Worm (Caenorhabditis elegans) whole organism, young adult: ENCODE results near the gene scl-7.

Experiments used
- B0035.1 ChIP-seq: sonication (generic microtip); optimal IDR thresholded peaks from 2 replicates; lab custom pipeline; 2016; ENCODE audit warnings: missing genetic modification characterization, mild to moderate bottlenecking, missing compliant biosample characterization, missing genotype, missing genetic modification reagents
- B0336.3 ChIP-seq: fragments of 200-800 bp; sonication (Bioruptor generic); IDR thresholded peaks from 2 replicates; pipeline ENCODE4 v1.3.6; 2022; ENCODE audit warnings: missing genetic modification characterization, missing compliant biosample characterization
- C17E4.6 ChIP-seq: fragments of 200-800 bp; sonication (Bioruptor generic); IDR thresholded peaks from 2 replicates; pipeline ENCODE4 v1.3.6; 2022; ENCODE audit warnings: missing genetic modification reagents, missing genetic modification characterization, missing compliant biosample characterization
- F33H1.4 ChIP-seq: fragments of 200-800 bp; sonication (Bioruptor generic); IDR thresholded peaks from 2 replicates; pipeline ENCODE4 v1.3.6; 2022; ENCODE audit warnings: missing genetic modification reagents, missing genetic modification characterization, missing compliant biosample characterization
- F39B2.1 ChIP-seq: fragments of 200-800 bp; sonication (Bioruptor generic); IDR thresholded peaks from 2 replicates; pipeline ENCODE4 v1.3.6; 2022; ENCODE audit warnings: missing genetic modification reagents, missing genetic modification characterization, missing compliant biosample characterization
- F49E8.2 ChIP-seq: sonication (generic microtip); optimal IDR thresholded peaks from 3 replicates; lab custom pipeline; 2017; ENCODE audit warnings: missing genetic modification characterization, mild to moderate bottlenecking, missing compliant biosample characterization, antibody characterized with exemption, moderate library complexity; ENCODE audit not compliant: insufficient read depth
- F52B5.7 ChIP-seq: sonication (generic microtip); optimal IDR thresholded peaks from 2 replicates; lab custom pipeline; 2016; ENCODE audit warnings: mild to moderate bottlenecking, missing genetic modification characterization, missing compliant biosample characterization
- K12H6.12 ChIP-seq: fragments of 200-800 bp; sonication (Bioruptor generic); optimal IDR thresholded peaks from 2 replicates; lab custom pipeline; 2018; ENCODE audit warnings: mild to moderate bottlenecking, missing genetic modification characterization, missing compliant biosample characterization
- T26A5.8 ChIP-seq: sonication (generic microtip); optimal IDR thresholded peaks from 2 replicates; lab custom pipeline; 2016; ENCODE audit warnings: missing genetic modification characterization, missing compliant biosample characterization
- Y79H2A.3 ChIP-seq: fragments of 200-800 bp; sonication (Bioruptor generic); conservative IDR thresholded peaks from 2 replicates; pipeline ENCODE4 v1.3.6; 2022; ENCODE audit warnings: missing genetic modification reagents, missing genetic modification characterization, missing compliant biosample characterization
- Y95B8A.8 ChIP-seq: fragments of 200-800 bp; sonication (Bioruptor generic); IDR thresholded peaks from 2 replicates; pipeline ENCODE4 v1.3.6; 2022; ENCODE audit warnings: missing genetic modification reagents, missing genetic modification characterization, missing compliant biosample characterization
- ama-1 ChIP-seq, 3 experiments: fragments of 150-350 bp in 1 of 3; sonication (generic microtip) in 2 of 3; optimal IDR thresholded peaks; 2 replicates each; lab custom pipeline; 2014 to 2018; ENCODE audit warnings: missing biosample characterization in 2 of 3, missing genetic modification characterization in 2 of 3, missing genetic modification reagents in 2 of 3
- athp-1 ChIP-seq: sonication (generic microtip); optimal IDR thresholded peaks from 2 replicates; lab custom pipeline; 2017; ENCODE audit warnings: mild to moderate bottlenecking, missing genetic modification characterization, missing compliant biosample characterization
- attf-3 ChIP-seq: fragments of 200-800 bp; sonication (Bioruptor generic); conservative IDR thresholded peaks from 2 replicates; pipeline ENCODE4 v1.3.6; 2022; ENCODE audit warnings: missing genetic modification reagents, missing genetic modification characterization, missing compliant biosample characterization
- attf-5 ChIP-seq: fragments of 200-800 bp; sonication (Bioruptor generic); optimal IDR thresholded peaks from 2 replicates; lab custom pipeline; 2018; ENCODE audit warnings: mild to moderate bottlenecking, missing genetic modification characterization, missing compliant biosample characterization
- cebp-1 ChIP-seq, 2 experiments: fragments of 200-800 bp in 1 of 2; sonication (Bioruptor generic) in 1 of 2; sonication (generic microtip) in 1 of 2; IDR thresholded peaks in 1 of 2; optimal IDR thresholded peaks in 1 of 2; 2 replicates each; pipeline versions ENCODE4 v1.3.6 to Lab custom; 2017 to 2022; ENCODE audit warnings: missing compliant biosample characterization in 2 of 2, missing genetic modification characterization in 2 of 2, mild to moderate bottlenecking in 1 of 2, missing genetic modification reagents in 1 of 2, moderate library complexity in 1 of 2
- ceh-100 ChIP-seq: fragments of 200-800 bp; sonication (Bioruptor generic); IDR thresholded peaks from 2 replicates; pipeline ENCODE4 v1.3.6; 2022; ENCODE audit warnings: missing genetic modification reagents, missing genetic modification characterization, missing compliant biosample characterization
- ceh-91 ChIP-seq: fragments of 200-800 bp; sonication (Bioruptor generic); IDR thresholded peaks from 2 replicates; pipeline ENCODE4 v1.3.6; 2022; ENCODE audit warnings: missing genetic modification reagents, missing genetic modification characterization, missing compliant biosample characterization
- dpl-1 ChIP-seq: fragments of 150-350 bp; optimal IDR thresholded peaks from 2 replicates; lab custom pipeline; 2014; ENCODE audit warnings: missing biosample characterization, missing genetic modification reagents, missing genetic modification characterization
- efl-1 ChIP-seq: fragments of 150-350 bp; optimal IDR thresholded peaks from 2 replicates; lab custom pipeline; 2014; ENCODE audit warnings: missing biosample characterization, missing genetic modification reagents, missing genetic modification characterization
- egl-44 ChIP-seq: fragments of 200-800 bp; sonication (Bioruptor generic); IDR thresholded peaks from 2 replicates; pipeline ENCODE4 v1.3.6; 2022; ENCODE audit warnings: missing genetic modification reagents, missing genetic modification characterization, missing compliant biosample characterization
- egrh-3 ChIP-seq: fragments of 200-800 bp; sonication (Bioruptor generic); IDR thresholded peaks from 2 replicates; pipeline ENCODE4 v1.3.6; 2022; ENCODE audit warnings: missing genetic modification reagents, missing genetic modification characterization, missing compliant biosample characterization
- ekl-4 ChIP-seq: fragments of 200-800 bp; sonication (Bioruptor generic); IDR thresholded peaks from 2 replicates; pipeline ENCODE4 v1.3.6; 2022; ENCODE audit warnings: missing genetic modification reagents, missing genetic modification characterization, missing compliant biosample characterization
- hmg-1.2 ChIP-seq: fragments of 200-800 bp; sonication (Bioruptor generic); IDR thresholded peaks from 2 replicates; pipeline ENCODE4 v1.3.6; 2022; ENCODE audit warnings: missing genetic modification reagents, missing genetic modification characterization, missing compliant biosample characterization
- hsf-1 ChIP-seq: fragments of 200-800 bp; sonication (Bioruptor generic); IDR thresholded peaks from 2 replicates; pipeline ENCODE4 v1.3.6; 2022; ENCODE audit warnings: missing genetic modification reagents, missing genetic modification characterization, missing compliant biosample characterization
- lin-26 ChIP-seq: fragments of 200-800 bp; sonication (Bioruptor generic); IDR thresholded peaks from 2 replicates; pipeline ENCODE4 v1.3.6; 2022; ENCODE audit warnings: missing genetic modification reagents, missing genetic modification characterization, missing compliant biosample characterization
- lin-54 ChIP-seq: fragments of 200-800 bp; sonication (Bioruptor generic); optimal IDR thresholded peaks from 2 replicates; lab custom pipeline; 2018; ENCODE audit warnings: mild to moderate bottlenecking, missing genetic modification characterization, missing compliant biosample characterization
- madf-6 ChIP-seq: fragments of 200-800 bp; sonication (Bioruptor generic); IDR thresholded peaks from 2 replicates; pipeline ENCODE4 v1.3.6; 2022; ENCODE audit warnings: missing genetic modification reagents, missing genetic modification characterization, missing compliant biosample characterization
- mel-28 ChIP-seq: sonication (generic microtip); optimal IDR thresholded peaks from 2 replicates; lab custom pipeline; 2016; ENCODE audit warnings: borderline replicate concordance, mild to moderate bottlenecking, missing genetic modification characterization, missing compliant biosample characterization
- mxl-1 ChIP-seq: sonication (generic microtip); optimal IDR thresholded peaks from 2 replicates; lab custom pipeline; 2016; ENCODE audit warnings: missing genetic modification characterization, missing compliant biosample characterization
- nfya-1 ChIP-seq: sonication (generic microtip); optimal IDR thresholded peaks from 2 replicates; lab custom pipeline; 2017; ENCODE audit warnings: antibody characterized with exemption, missing compliant biosample characterization, missing genetic modification characterization, borderline replicate concordance; ENCODE audit not compliant: insufficient read depth
- nfyb-1 ChIP-seq: fragments of 200-800 bp; sonication (Bioruptor generic); IDR thresholded peaks from 2 replicates; pipeline ENCODE4 v1.3.6; 2022; ENCODE audit warnings: missing genetic modification reagents, missing genetic modification characterization, missing compliant biosample characterization
- nhr-120 ChIP-seq: fragments of 200-800 bp; sonication (Bioruptor generic); IDR thresholded peaks from 2 replicates; pipeline ENCODE4 v1.3.6; 2022; ENCODE audit warnings: missing genetic modification characterization, missing compliant biosample characterization
- nhr-90 ChIP-seq: sonication (generic microtip); optimal IDR thresholded peaks from 2 replicates; lab custom pipeline; 2016; ENCODE audit warnings: missing genotype, mild to moderate bottlenecking, missing genetic modification characterization, missing compliant biosample characterization
- rec-8 ChIP-seq, 2 experiments: sonication (generic microtip); optimal IDR thresholded peaks; 2 replicates each; lab custom pipeline; 2016; ENCODE audit warnings: mild to moderate bottlenecking in 2 of 2, missing genetic modification characterization in 2 of 2, missing genetic modification reagents in 2 of 2, missing genotype in 2 of 2, missing biosample characterization in 1 of 2, missing compliant biosample characterization in 1 of 2, moderate library complexity in 1 of 2
- repo-1 ChIP-seq: sonication (generic microtip); optimal IDR thresholded peaks from 2 replicates; lab custom pipeline; 2017; ENCODE audit warnings: mild to moderate bottlenecking, missing genetic modification characterization, missing compliant biosample characterization
- rpc-1 ChIP-seq, 2 experiments: fragments of 150-350 bp in 1 of 2; sonication (generic microtip) in 1 of 2; optimal IDR thresholded peaks; 2 replicates each; lab custom pipeline; 2014 to 2018; ENCODE audit warnings: missing biosample characterization in 1 of 2, missing genetic modification characterization in 1 of 2, missing genetic modification reagents in 1 of 2, missing genotype in 1 of 2
- snpc-1.3 ChIP-seq: sonication (generic microtip); optimal IDR thresholded peaks from 2 replicates; lab custom pipeline; 2017; ENCODE audit warnings: missing genetic modification characterization, mild to moderate bottlenecking, missing compliant biosample characterization, antibody characterized with exemption, moderate library complexity, missing genotype, missing genetic modification reagents; ENCODE audit not compliant: insufficient read depth
- snpc-3.4 ChIP-seq: sonication (generic microtip); optimal IDR thresholded peaks from 2 replicates; lab custom pipeline; 2017; ENCODE audit warnings: missing genetic modification characterization, mild to moderate bottlenecking, missing compliant biosample characterization, antibody characterized with exemption, moderate library complexity, missing genotype, missing genetic modification reagents
- zfh-2 ChIP-seq: fragments of 200-800 bp; sonication (Bioruptor generic); conservative IDR thresholded peaks from 2 replicates; pipeline ENCODE4 v1.3.6; 2022; ENCODE audit warnings: missing genetic modification reagents, missing genetic modification characterization, missing compliant biosample characterization
- ztf-22 ChIP-seq: fragments of 200-800 bp; sonication (Bioruptor generic); optimal IDR thresholded peaks from 2 replicates; lab custom pipeline; 2018; ENCODE audit warnings: mild to moderate bottlenecking, missing genetic modification characterization, moderate library complexity, missing compliant biosample characterization
- ztf-25 ChIP-seq: fragments of 200-800 bp; sonication (Bioruptor generic); IDR thresholded peaks from 2 replicates; pipeline ENCODE4 v1.3.6; 2022; ENCODE audit warnings: missing genetic modification reagents, missing genetic modification characterization, missing compliant biosample characterization
- ztf-28 ChIP-seq: fragments of 200-800 bp; sonication (Bioruptor generic); IDR thresholded peaks from 2 replicates; pipeline ENCODE4 v1.3.6; 2022; ENCODE audit warnings: missing genetic modification reagents, missing genetic modification characterization, missing compliant biosample characterization
- ztf-3 ChIP-seq: fragments of 200-800 bp; sonication (Bioruptor generic); optimal IDR thresholded peaks from 2 replicates; lab custom pipeline; 2018; ENCODE audit warnings: mild to moderate bottlenecking, missing genetic modification characterization, missing compliant biosample characterization

scl-7 gene

DNA sequence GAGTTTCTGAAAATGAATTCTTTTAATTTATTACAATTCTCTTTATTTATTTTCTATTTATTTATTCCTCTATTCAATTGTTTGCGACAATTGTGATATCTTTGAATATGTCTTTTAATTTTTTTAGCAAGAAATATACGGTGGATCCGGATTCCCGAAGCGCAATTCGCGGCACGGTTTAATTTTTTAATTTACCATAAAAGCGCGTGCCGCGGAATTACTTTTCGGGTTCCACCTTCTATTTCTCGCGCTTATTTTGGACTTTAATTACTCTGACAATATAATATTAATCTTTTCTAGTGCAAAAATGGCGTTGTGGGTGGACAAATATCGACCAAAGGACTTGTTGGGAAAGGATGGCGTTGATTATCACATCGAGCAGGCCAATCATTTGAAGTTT, 25.2 kb downstream of the scl-7 start, which contains the start of gene rfc-3:
Gene rfc-3, plus strand, starts transcription at position 301 of the 400 bp plus-strand sequence.
- TF ChIP-seq ceh-100 (0 out of 2 replicates have a peak, but pooled peaks have one; percentile 36), ztf-22 (GFP tag; lab: Kevin White, UChicago) (no peak), nfya-1 (no peak), F33H1.4 (GFP tag; lab: Robert Waterston, UW) (peak; percentile 8; the same call in 1 of the 2 replicates), efl-1 (GFP tag; lab: Kevin White, UChicago) (peak; percentile 49), ztf-25 (GFP tag; lab: Robert Waterston, UW) (0 out of 2 replicates have a peak, but pooled peaks have one; percentile 35), ekl-4 (peak; percentile 49; the same call in 1 of the 2 replicates), madf-6 (GFP tag; lab: Robert Waterston, UW) (peak; percentile 32), hsf-1 (GFP tag; lab: Robert Waterston, UW) (0 out of 2 replicates have a peak, but pooled peaks have one; percentile 22)

DNA sequence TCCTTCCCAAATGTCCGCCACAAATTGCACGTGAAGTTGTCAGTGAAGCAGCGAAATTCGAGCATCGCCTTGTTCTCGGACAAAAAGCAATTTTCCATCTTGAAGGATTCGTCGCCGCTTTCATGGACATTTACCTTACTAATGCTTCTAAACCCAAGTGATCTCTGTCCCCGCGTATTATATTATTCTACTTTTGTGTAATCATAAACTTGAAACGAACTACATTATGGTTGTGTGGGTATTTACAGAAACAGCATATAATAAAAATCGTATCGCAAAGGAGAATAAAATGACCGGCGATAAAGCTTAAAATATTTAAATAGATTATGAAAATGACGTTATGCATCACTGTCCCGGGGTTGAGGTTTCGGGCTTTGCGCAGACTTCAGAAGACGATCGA, 26.5 kb downstream of the scl-7 start:
- TF ChIP-seq repo-1 (peak; percentile 34), K12H6.12 (tag; lab: Kevin White, UChicago) (no peak), Y79H2A.3 (peak; percentile 78; the same call in 1 of the 2 replicates), lin-54 (peak; percentile 8), mxl-1 (peak; percentile 39), snpc-3.4 (tag; lab: Kevin White, UChicago) (peak; percentile 34), dpl-1 (no peak), cebp-1 (GFP tag; IDR thresholded peaks at IDR 0.05; lab: Robert Waterston, UW) (no peak), cebp-1 (tag; optimal IDR thresholded peaks at IDR 0.05; lab: Kevin White, UChicago) (peak; percentile 34), T26A5.8 (tag; lab: Kevin White, UChicago) (peak; percentile 1), F49E8.2 (tag; lab: Kevin White, UChicago) (peak; percentile 86), athp-1 (peak; percentile 48), hmg-1.2 (GFP tag; lab: Robert Waterston, UW) (peak; percentile 41), nhr-90 (tag; lab: Kevin White, UChicago) (peak; percentile 4), B0035.1 (tag; lab: Kevin White, UChicago) (peak; percentile 2), attf-5 (peak; percentile 35), rpc-1 (optimal IDR thresholded peaks at IDR 0.05; lab: Kevin White, UChicago) (no peak), rpc-1 (tag; optimal IDR thresholded peaks at IDR 0.05; lab: Kevin White, UChicago) (no peak), ekl-4 (0 out of 2 replicates have a peak, but pooled peaks have one; percentile 30), mel-28 (tag; lab: Kevin White, UChicago) (no peak), rec-8 (tag; optimal IDR thresholded peaks at IDR 0.05; lab: Kevin White, UChicago) (peak in 1 of 2 experiments; percentile 4), zfh-2 (GFP tag; lab: Robert Waterston, UW) (no peak), snpc-1.3 (tag; lab: Kevin White, UChicago) (peak; percentile 18), madf-6 (GFP tag; lab: Robert Waterston, UW) (peak; percentile 58), ama-1 (optimal IDR thresholded peaks at IDR 0.05; lab: Kevin White, UChicago) (no peak), ama-1 (GFP tag; optimal IDR thresholded peaks at IDR 0.05; lab: Kevin White, UChicago) (peak in 1 of 2 experiments; percentile 90), egl-44 (GFP tag; lab: Robert Waterston, UW) (no peak), C17E4.6 (no peak), egrh-3 (no peak), ztf-28 (GFP tag; lab: Robert Waterston, UW) (no peak), B0336.3 (GFP tag; lab: Robert Waterston, UW) (peak; percentile 63), F52B5.7 (tag; lab: Kevin White, UChicago) (no peak), nfyb-1 (0 out of 2 replicates have a peak, but pooled peaks have one; percentile 7), ztf-3 (GFP tag; lab: Kevin White, UChicago) (no peak), ceh-91 (GFP tag; lab: Robert Waterston, UW) (0 out of 2 replicates have a peak, but pooled peaks have one; percentile 8), attf-3 (GFP tag; lab: Robert Waterston, UW) (peak; percentile 35; the same call in 1 of the 2 replicates), Y95B8A.8 (GFP tag; lab: Robert Waterston, UW) (0 out of 2 replicates have a peak, but pooled peaks have one; percentile 13), F39B2.1 (GFP tag; lab: Robert Waterston, UW) (0 out of 2 replicates have a peak, but pooled peaks have one; percentile 17), nhr-120 (GFP tag; lab: Robert Waterston, UW) (no peak), lin-26 (GFP tag; lab: Robert Waterston, UW) (peak; percentile 68; the same call in 1 of the 2 replicates)
